Worm (Caenorhabditis elegans): Measurements from ENCODE around the gene pdtf-1.
A peak's percentile ranks its signal among the peaks of the same experiment; 100 is the strongest.
"Not testable (repeated sequence)": the region's sequence is repeated elsewhere in the genome, so short reads cannot be mapped to it uniquely, and the experiment has no call there.

Gene pdtf-1

ce11 chrIV:8432709-8433108 lies at the start of gene pdtf-1, which contains the start of gene T26A8.4 (continued):
- TF ChIP-seq nhr-42 (GFP tag; IDR thresholded peaks at IDR 0.05), result peak; percentile 87

- TF ChIP-seq snpc-1.2 (GFP tag; IDR thresholded peaks at IDR 0.05), result no peak
- TF ChIP-seq unc-62 (GFP tag; optimal IDR thresholded peaks at IDR 0.05 in 1 of 2), result peak in 1 of 2 experiments; percentile 94
- TF ChIP-seq unc-62 (tag; optimal IDR thresholded peaks at IDR 0.05), result no peak
Observed at ce11 chrIV:8384737-8385136, 48.1 kb upstream of the pdtf-1 start.

DNA sequence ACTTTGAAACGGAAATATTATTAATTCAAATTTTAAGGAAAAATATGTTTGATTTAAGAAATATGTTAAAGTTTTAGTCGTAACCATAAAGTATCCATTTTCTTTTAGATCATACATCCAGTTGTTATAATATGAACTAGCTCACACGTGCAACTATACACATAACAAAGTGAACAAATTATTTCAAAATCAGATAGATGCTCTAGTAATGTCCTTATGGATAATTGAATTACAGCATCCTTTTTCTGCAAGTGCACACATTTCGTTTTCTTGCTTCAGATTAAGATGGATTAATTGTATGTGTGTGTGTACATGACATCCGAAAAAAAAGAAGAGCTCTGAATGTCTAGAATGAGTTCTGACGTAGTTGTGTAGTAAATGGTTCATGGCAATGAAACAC lies 47.2 kb upstream of the pdtf-1 start:
- TF ChIP-seq ces-1 (GFP tag; optimal IDR thresholded peaks at IDR 0.05) (peak; percentile 90), lin-39 (tag; optimal IDR thresholded peaks at IDR 0.05) (no peak), unc-62 (GFP tag; optimal IDR thresholded peaks at IDR 0.05 in 1 of 2) (peak in 1 of 2 experiments; percentile 15), unc-62 (tag; optimal IDR thresholded peaks at IDR 0.05) (no peak), aha-1 (tag) (peak; percentile 4), pha-4 (GFP tag; IDR thresholded peaks at IDR 0.05) (no peak), pha-4 (tag; optimal IDR thresholded peaks at IDR 0.05) (no peak)

- not testable (repeated sequence) for TF ChIP-seq jun-1, lin-39, R02D3.7 (tag; optimal IDR thresholded peaks at IDR 0.05)
Observed at ce11 chrIV:8389139-8389538, 43.7 kb upstream of the pdtf-1 start, which contains the start of gene D2096.10. D2096.10 (minus strand) TSS chrIV:8389239.

ce11 chrIV:8394105-8394504 lies 38.7 kb upstream of the pdtf-1 start, which contains the start of gene D2096.11:
D2096.11 (minus strand) TSS chrIV:8394205.
- no peak for TF ChIP-seq nhr-41 (GFP tag; IDR thresholded peaks at IDR 0.05)
- peak; percentile 33 for TF ChIP-seq aha-1 (tag)

DNA sequence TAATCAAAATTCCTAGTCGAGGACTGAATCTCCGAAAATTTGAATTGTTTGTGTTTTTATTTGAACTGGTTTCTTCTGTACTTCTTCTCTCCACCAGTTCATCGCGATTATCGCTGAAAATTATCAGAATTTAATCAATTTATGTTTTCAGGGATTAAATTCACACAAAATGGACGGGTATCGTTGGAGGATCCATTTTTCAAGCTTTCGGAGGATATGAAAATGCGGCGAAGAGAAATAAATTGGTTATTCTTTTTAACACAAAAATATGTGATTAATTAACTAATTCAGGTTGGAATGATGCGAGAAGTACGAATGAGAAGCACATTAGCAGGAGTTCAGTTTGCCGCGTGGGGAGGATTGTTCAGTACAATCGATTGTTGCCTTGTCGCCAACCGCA lies 36.5 kb upstream of the pdtf-1 start, which contains the start of gene timm-17B.2:
timm-17B.2 (plus strand) TSS at position 301 of the 400 bp plus-strand sequence.
- TF ChIP-seq aha-1 (tag) (peak; percentile 40), zag-1 (tag; optimal IDR thresholded peaks at IDR 0.05) (no peak)

- TF ChIP-seq daf-16 (GFP tag; optimal IDR thresholded peaks at IDR 0.05) (no peak), daf-16 (tag; optimal IDR thresholded peaks at IDR 0.05) (no peak), ces-1 (GFP tag; optimal IDR thresholded peaks at IDR 0.05) (no peak), tag-97 (GFP tag; IDR thresholded peaks at IDR 0.05) (no peak), egl-43 (GFP tag; IDR thresholded peaks at IDR 0.05) (no peak), nhr-10 (tag; optimal IDR thresholded peaks at IDR 0.05) (no peak), Y105C5A.15 (GFP tag; IDR thresholded peaks at IDR 0.05) (no peak), nhr-6 (tag; optimal IDR thresholded peaks at IDR 0.05) (no peak), F37D6.2 (tag; optimal IDR thresholded peaks at IDR 0.05) (no peak), dmd-9 (GFP tag; IDR thresholded peaks at IDR 0.05) (no peak), nhr-48 (tag; optimal IDR thresholded peaks at IDR 0.05) (no peak), daf-8 (GFP tag; IDR thresholded peaks at IDR 0.05) (no peak)
Observed at ce11 chrIV:8397814-8398213, 35.0 kb upstream of the pdtf-1 start.

ce11 chrIV:8412538-8412937 lies 20.3 kb upstream of the pdtf-1 start:
- TF ChIP-seq dmd-6 (GFP tag; IDR thresholded peaks at IDR 0.05), result peak; percentile 36; the same call in 1 of the 2 replicates
- TF ChIP-seq snpc-1.2 (GFP tag; IDR thresholded peaks at IDR 0.05), result peak; percentile 72; the same call in 1 of the 2 replicates
- peak; percentile 78 for TF ChIP-seq ZK337.2 (GFP tag; IDR thresholded peaks at IDR 0.05)
- 0 out of 2 replicates have a peak, but pooled peaks have one; percentile 35 for TF ChIP-seq tra-1 (GFP tag; IDR thresholded peaks at IDR 0.05)
- 0 out of 2 replicates have a peak, but pooled peaks have one; percentile 20 for TF ChIP-seq saeg-2 (GFP tag; IDR thresholded peaks at IDR 0.05)
- TF ChIP-seq lin-38 (GFP tag; IDR thresholded peaks at IDR 0.05), result peak; percentile 71
- peak; percentile 63 for TF ChIP-seq lin-1 (GFP tag; IDR thresholded peaks at IDR 0.05)
- peak; percentile 67 for TF ChIP-seq nhr-41 (GFP tag; IDR thresholded peaks at IDR 0.05)
- TF ChIP-seq lim-7 (GFP tag; IDR thresholded peaks at IDR 0.05), result peak; percentile 92
- TF ChIP-seq Y48G9A.11 (GFP tag; IDR thresholded peaks at IDR 0.05), result peak; percentile 50
- TF ChIP-seq D1046.2 (GFP tag; IDR thresholded peaks at IDR 0.05), result peak; percentile 88; the same call in 1 of the 2 replicates
- peak; percentile 69 for TF ChIP-seq ctbp-1 (GFP tag; IDR thresholded peaks at IDR 0.05)
- peak; percentile 86 for TF ChIP-seq egl-43 (GFP tag; IDR thresholded peaks at IDR 0.05)
- peak; percentile 66; the same call in 1 of the 2 replicates for TF ChIP-seq ceh-44 (GFP tag; IDR thresholded peaks at IDR 0.05)
- peak; percentile 67 for TF ChIP-seq madf-9 (GFP tag; conservative IDR thresholded peaks at IDR 0.05)
- TF ChIP-seq pha-4 (GFP tag; IDR thresholded peaks at IDR 0.05), result peak; percentile 80; the same call in 1 of the 2 replicates
- TF ChIP-seq pha-4 (tag; optimal IDR thresholded peaks at IDR 0.05), result not testable (repeated sequence)
- TF ChIP-seq aha-1 (tag), result peak; percentile 5
- peak; percentile 71 for TF ChIP-seq vab-7 (GFP tag; IDR thresholded peaks at IDR 0.05)
- peak; percentile 81 for TF ChIP-seq arid-1 (GFP tag; conservative IDR thresholded peaks at IDR 0.05)

Data from whole organism, L4 larva.